Fruit fly (Drosophila melanogaster) Kc167 (cell line): ENCODE data around the gene CG16789.

Experiments
- Sin3A ChIP-seq: fragments of >200 bp; optimal IDR thresholded peaks from 2 replicates; lab custom pipeline; 2018; ENCODE audit warnings: missing external identifiers
- h ChIP-seq: fragments of >200 bp; optimal IDR thresholded peaks from 3 replicates; lab custom pipeline; 2018; ENCODE audit warnings: missing external identifiers
- insv ChIP-seq: fragments of >200 bp; optimal IDR thresholded peaks from 3 replicates; lab custom pipeline; 2018; ENCODE audit warnings: missing external identifiers
- ttk ChIP-seq: sonication (Bioruptor generic); optimal IDR thresholded peaks from 2 replicates; lab custom pipeline; 2017; ENCODE audit warnings: missing external identifiers

dm6 chr3R:9581089-9581520, 15.1 kb downstream of the CG16789 start, which contains the start of gene CG8301:
- TF ChIP-seq insv (no peak), h (no peak), Sin3A (lab: Kevin White, UChicago) (no peak), ttk (lab: Kevin White, UChicago) (no peak)
